Fruit fly (Drosophila melanogaster) whole organism, prepupa: ENCODE data around the gene Tsr1.

Experiments used
- Blimp-1 ChIP-seq: fragments of 200-800 bp; sonication (Bioruptor generic); optimal IDR thresholded peaks from 3 replicates; lab custom pipeline; 2017; ENCODE audit warnings: missing biosample characterization, missing genetic modification characterization, mild to moderate bottlenecking, moderate library complexity, missing genetic modification reagents
- CG11902 ChIP-seq: fragments of 200-800 bp; sonication (Bioruptor generic); optimal IDR thresholded peaks from 3 replicates; lab custom pipeline; 2016; ENCODE audit warnings: missing biosample characterization, missing genetic modification characterization
- CG16779 ChIP-seq: fragments of 200-800 bp; sonication (Bioruptor generic); optimal IDR thresholded peaks from 3 replicates; lab custom pipeline; 2017; ENCODE audit warnings: missing biosample characterization, mild to moderate bottlenecking, missing genetic modification characterization
- CG9139 ChIP-seq: fragments of 200-800 bp; sonication (Bioruptor generic); optimal IDR thresholded peaks from 3 replicates; lab custom pipeline; 2017; ENCODE audit warnings: missing biosample characterization, mild to moderate bottlenecking, missing genetic modification characterization
- Eip78C ChIP-seq: fragments of 200-800 bp; sonication (Bioruptor generic); peaks from one replicate; lab custom pipeline; 2016; ENCODE audit warnings: missing biosample characterization, missing genetic modification characterization
- Gug ChIP-seq: fragments of 200-800 bp; sonication (Bioruptor generic); IDR thresholded peaks from 2 replicates; pipeline ENCODE4 v1.3.6; 2022; ENCODE audit warnings: missing biosample characterization, missing genetic modification characterization
- Hr38 ChIP-seq: sonication (Bioruptor generic); optimal IDR thresholded peaks from 2 replicates; lab custom pipeline; 2016; ENCODE audit warnings: missing biosample characterization, missing genetic modification characterization
- Hr39 ChIP-seq: fragments of 200-800 bp; sonication (Bioruptor generic); optimal IDR thresholded peaks from 2 replicates; lab custom pipeline; 2016; ENCODE audit warnings: missing biosample characterization, missing genetic modification characterization
- Lpt ChIP-seq: fragments of 200-800 bp; sonication (Bioruptor generic); optimal IDR thresholded peaks from 3 replicates; lab custom pipeline; 2016; ENCODE audit warnings: missing biosample characterization, missing genetic modification characterization
- achi ChIP-seq: fragments of 200-800 bp; sonication (Bioruptor generic); optimal IDR thresholded peaks from 3 replicates; lab custom pipeline; 2016; ENCODE audit warnings: missing biosample characterization, missing genetic modification characterization
- eg ChIP-seq: fragments of 200-800 bp; sonication (Bioruptor generic); IDR thresholded peaks from 3 replicates; pipeline ENCODE4 v1.3.6; 2022; ENCODE audit warnings: missing biosample characterization, missing genetic modification characterization
- esn ChIP-seq: fragments of 200-800 bp; sonication (Bioruptor generic); optimal IDR thresholded peaks from 2 replicates; lab custom pipeline; 2016; ENCODE audit warnings: missing biosample characterization, mild to moderate bottlenecking, missing genetic modification characterization, moderate library complexity
- fd59A ChIP-seq: fragments of 200-800 bp; sonication (Bioruptor generic); optimal IDR thresholded peaks from 2 replicates; lab custom pipeline; 2017; ENCODE audit warnings: missing biosample characterization, mild to moderate bottlenecking, missing genetic modification characterization, missing genetic modification reagents
- fkh ChIP-seq: fragments of 200-800 bp; sonication (Bioruptor generic); optimal IDR thresholded peaks from 3 replicates; lab custom pipeline; 2017; ENCODE audit warnings: missing biosample characterization, mild to moderate bottlenecking, missing genetic modification characterization, moderate library complexity
- lz ChIP-seq: fragments of 200-800 bp; sonication (Bioruptor generic); optimal IDR thresholded peaks from 3 replicates; lab custom pipeline; 2016; ENCODE audit warnings: missing biosample characterization, missing genetic modification characterization
- vri ChIP-seq: fragments of 200-800 bp; sonication (Bioruptor generic); optimal IDR thresholded peaks from 3 replicates; lab custom pipeline; 2016; ENCODE audit warnings: missing biosample characterization, mild to moderate bottlenecking, missing genetic modification characterization

Tsr1 gene

dm6 chr3L:21385699-21386098 lies 50.7 kb downstream of the Tsr1 start (continued):
- TF ChIP-seq Blimp-1 (GFP tag; lab: Kevin White, UChicago) (no peak), Hr38 (GFP tag; lab: Kevin White, UChicago) (no peak), eg (GFP tag; lab: Robert Waterston, UW) (peak; percentile 23; the same call in 1 of the 3 replicates), CG9139 (GFP tag; lab: Kevin White, UChicago) (no peak), Hr39 (GFP tag; lab: Kevin White, UChicago) (no peak), achi (GFP tag; lab: Kevin White, UChicago) (peak; percentile 9), esn (GFP tag; lab: Kevin White, UChicago) (peak; percentile 41), lz (GFP tag; lab: Kevin White, UChicago) (peak; percentile 10), CG16779 (no peak), fd59A (GFP tag; lab: Kevin White, UChicago) (no peak)

dm6 chr3L:21386917-21387316 lies 51.9 kb downstream of the Tsr1 start:
- TF ChIP-seq Eip78C (GFP tag; lab: Kevin White, UChicago) (no peak), vri (no peak), Lpt (no peak), CG11902 (no peak), Gug (GFP tag; lab: Robert Waterston, UW) (no peak), fkh (peak; percentile 56)
